Worm (Caenorhabditis elegans): ENCODE data around the gene klp-19.

klp-19 gene

ce11 chrIII:13307107-13307506 lies at the start of gene klp-19, which contains the start of gene slc-36.1:
Gene klp-19, minus strand, starts transcription at chrIII:13307259.
Gene slc-36.1, plus strand, starts transcription at chrIII:13307502.
- TF ChIP-seq F13C5.2 (tag; optimal IDR thresholded peaks at IDR 0.05) (peak; percentile 19), hmg-4 (GFP tag; optimal IDR thresholded peaks at IDR 0.05) (no peak)

DNA sequence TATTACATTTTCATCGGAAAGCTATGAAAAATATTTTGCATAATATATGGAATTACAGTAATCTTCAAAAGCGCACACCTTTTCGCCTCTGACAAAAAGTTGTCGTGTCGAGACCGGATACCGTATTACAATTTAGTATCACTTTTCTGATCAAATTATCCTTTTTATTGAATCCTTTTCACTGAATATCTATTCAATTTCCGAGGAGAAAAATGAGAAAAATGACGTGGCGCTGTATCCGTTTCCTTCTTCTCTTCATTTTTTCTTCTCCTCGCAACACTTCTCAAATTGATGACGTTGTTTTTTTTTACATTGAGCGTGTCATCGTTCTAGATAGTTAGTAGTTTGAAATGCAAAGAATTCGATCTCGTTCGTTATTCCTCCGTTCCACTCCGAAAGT lies 43.9 kb upstream of the klp-19 start:
- no peak for TF ChIP-seq B0310.2 (tag; optimal IDR thresholded peaks at IDR 0.05)
- no peak for TF ChIP-seq pes-1 (GFP tag; IDR thresholded peaks at IDR 0.05)
- TF ChIP-seq hmbx-1 (tag; optimal IDR thresholded peaks at IDR 0.05): no peak
- TF ChIP-seq hnd-1 (tag; optimal IDR thresholded peaks at IDR 0.05): no peak
- no peak for TF ChIP-seq ets-7 (tag; optimal IDR thresholded peaks at IDR 0.05)
- TF ChIP-seq scrt-1 (GFP tag; IDR thresholded peaks at IDR 0.05): no peak
- TF ChIP-seq tra-4 (tag; optimal IDR thresholded peaks at IDR 0.05): no peak
- no peak for TF ChIP-seq tbx-11 (GFP tag; IDR thresholded peaks at IDR 0.05)
- TF ChIP-seq hmg-4 (GFP tag; optimal IDR thresholded peaks at IDR 0.05): no peak
- no peak for TF ChIP-seq ama-1 (optimal IDR thresholded peaks at IDR 0.05)
- no peak for TF ChIP-seq tbx-37 (GFP tag; conservative IDR thresholded peaks at IDR 0.05)
- TF ChIP-seq ceh-36 (tag; optimal IDR thresholded peaks at IDR 0.05): no peak
- no peak for TF ChIP-seq ceh-13 (GFP tag; optimal IDR thresholded peaks at IDR 0.05)

DNA sequence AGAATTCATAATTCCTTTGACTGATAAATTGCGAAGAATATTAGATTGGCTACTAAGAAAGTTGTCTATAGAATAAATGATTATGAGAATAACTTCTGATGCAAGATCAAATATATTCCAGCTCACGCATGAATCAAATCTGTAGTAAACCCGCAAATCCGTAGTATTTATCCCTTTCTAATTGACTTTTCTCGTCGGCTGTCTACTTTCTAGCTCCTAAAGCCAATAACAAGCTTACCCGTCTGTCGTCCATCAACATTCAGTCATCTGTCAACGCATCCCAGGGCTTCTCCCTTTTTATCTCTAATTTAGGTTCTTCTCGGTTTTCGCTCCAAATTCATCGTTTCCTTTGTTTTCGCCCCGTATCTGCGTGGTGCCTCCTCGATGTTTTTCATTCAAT lies 41.8 kb upstream of the klp-19 start:
- TF ChIP-seq ceh-36 (tag; optimal IDR thresholded peaks at IDR 0.05): no peak
- no peak for TF ChIP-seq ceh-13 (GFP tag; optimal IDR thresholded peaks at IDR 0.05)
- no peak for TF ChIP-seq ets-7 (tag; optimal IDR thresholded peaks at IDR 0.05)
- TF ChIP-seq aly-1 (tag; optimal IDR thresholded peaks at IDR 0.05): no peak
- no peak for TF ChIP-seq hmbx-1 (tag; optimal IDR thresholded peaks at IDR 0.05)
- TF ChIP-seq pes-1 (GFP tag; IDR thresholded peaks at IDR 0.05): no peak
- TF ChIP-seq flt-1 (GFP tag; IDR thresholded peaks at IDR 0.05): no peak
- TF ChIP-seq tbx-11 (GFP tag; IDR thresholded peaks at IDR 0.05): no peak
- TF ChIP-seq sea-1 (GFP tag; conservative IDR thresholded peaks at IDR 0.05): no peak
- TF ChIP-seq B0310.2 (tag; optimal IDR thresholded peaks at IDR 0.05): no peak
- TF ChIP-seq tbx-37 (GFP tag; conservative IDR thresholded peaks at IDR 0.05): no peak
- no peak for TF ChIP-seq hnd-1 (tag; optimal IDR thresholded peaks at IDR 0.05)
- no peak for TF ChIP-seq tra-4 (tag; optimal IDR thresholded peaks at IDR 0.05)
- TF ChIP-seq ama-1 (optimal IDR thresholded peaks at IDR 0.05): no peak
- TF ChIP-seq hmg-4 (GFP tag; optimal IDR thresholded peaks at IDR 0.05): no peak
- TF ChIP-seq scrt-1 (GFP tag; IDR thresholded peaks at IDR 0.05): no peak
- no peak for TF ChIP-seq F13C5.2 (tag; optimal IDR thresholded peaks at IDR 0.05)

DNA sequence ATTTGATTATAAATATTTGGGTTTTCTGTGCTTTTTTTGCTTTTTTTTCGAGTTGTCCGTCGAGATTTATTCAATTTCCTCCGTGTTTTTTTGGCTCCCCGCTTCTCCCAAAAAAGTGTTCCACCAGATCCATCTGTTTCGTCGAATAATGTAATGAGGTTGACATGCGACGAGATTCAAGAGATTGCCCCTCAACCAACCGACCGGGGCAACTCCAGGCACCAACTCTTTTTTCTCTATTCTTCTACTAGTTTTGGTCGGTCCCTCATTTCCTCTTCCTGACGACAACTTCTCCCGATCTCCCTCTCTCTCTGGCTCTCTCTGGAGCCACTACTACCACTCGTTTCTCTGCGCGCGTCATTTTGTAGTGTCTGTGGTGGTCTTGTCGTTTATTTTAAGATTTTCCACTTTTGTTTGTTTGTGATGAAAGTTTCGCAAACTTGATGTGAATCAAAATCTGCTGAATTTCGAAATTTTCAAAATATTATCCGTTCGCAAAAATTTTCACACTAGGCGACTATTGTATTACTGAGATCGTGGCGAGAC lies 40.8 kb upstream of the klp-19 start:
- TF ChIP-seq hmg-4 (GFP tag; optimal IDR thresholded peaks at IDR 0.05) (no peak), ceh-36 (tag; optimal IDR thresholded peaks at IDR 0.05) (no peak), aly-1 (tag; optimal IDR thresholded peaks at IDR 0.05) (no peak), scrt-1 (GFP tag; IDR thresholded peaks at IDR 0.05) (no peak), tra-4 (tag; optimal IDR thresholded peaks at IDR 0.05) (no peak), sea-1 (GFP tag; conservative IDR thresholded peaks at IDR 0.05) (no peak)

DNA sequence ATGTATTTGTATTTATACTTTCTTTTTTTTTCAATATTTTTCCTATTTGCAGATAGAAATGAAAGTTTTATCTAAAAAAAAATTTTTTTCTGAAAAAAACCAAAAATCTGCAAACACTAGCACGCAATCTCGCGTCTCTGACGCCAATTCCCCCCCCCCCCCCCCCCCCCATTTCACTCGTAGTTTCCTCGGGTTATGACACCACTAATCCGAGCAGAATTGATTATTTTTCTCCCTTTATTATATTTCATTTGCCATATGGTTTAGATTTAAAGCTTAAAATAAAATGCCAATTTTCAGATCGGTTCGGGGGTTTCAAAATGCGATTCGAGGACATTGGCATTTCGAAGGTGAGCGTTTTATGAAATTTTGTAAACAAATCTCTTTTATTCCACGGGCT lies 39.7 kb upstream of the klp-19 start, which contains the start of gene mtm-6:
Gene mtm-6 (plus strand): TSS at position 301 of the 400 bp plus-strand sequence.
- TF ChIP-seq tra-4 (tag; optimal IDR thresholded peaks at IDR 0.05): no peak
- TF ChIP-seq ceh-36 (tag; optimal IDR thresholded peaks at IDR 0.05): no peak
- TF ChIP-seq aly-1 (tag; optimal IDR thresholded peaks at IDR 0.05): no peak
- TF ChIP-seq scrt-1 (GFP tag; IDR thresholded peaks at IDR 0.05): no peak
- no peak for TF ChIP-seq hmg-4 (GFP tag; optimal IDR thresholded peaks at IDR 0.05)
- TF ChIP-seq tbx-37 (GFP tag; conservative IDR thresholded peaks at IDR 0.05): no peak
- TF ChIP-seq ama-1 (optimal IDR thresholded peaks at IDR 0.05): no peak
- no peak for TF ChIP-seq ets-7 (tag; optimal IDR thresholded peaks at IDR 0.05)

DNA sequence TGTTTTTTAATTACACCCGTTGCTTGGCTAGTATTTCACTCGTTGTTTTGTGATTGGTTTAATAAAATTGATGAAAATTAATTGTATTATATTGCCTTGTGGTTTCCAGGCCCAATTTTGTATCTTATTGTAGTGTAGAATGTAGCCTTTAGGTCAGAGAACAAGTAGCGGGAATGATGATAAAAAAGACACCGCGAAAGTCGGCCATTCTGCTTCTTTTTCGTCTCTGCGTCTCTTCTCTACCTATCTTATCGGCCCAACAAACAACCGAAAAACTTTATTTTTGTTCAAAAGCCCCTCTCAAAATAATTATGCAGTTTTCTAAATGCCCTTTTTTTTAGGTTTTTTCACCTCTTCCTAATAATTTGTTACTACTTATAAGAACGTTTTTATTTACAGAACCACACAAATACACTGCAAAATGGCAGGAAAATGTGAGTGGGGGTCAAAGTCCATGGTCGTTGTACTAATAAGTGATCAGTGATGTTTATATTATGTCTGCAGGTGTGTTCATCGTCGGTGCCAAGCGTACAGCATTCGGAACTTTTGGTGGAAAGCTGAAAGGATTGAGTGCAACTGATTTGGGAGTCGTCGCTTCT lies 37.6 kb upstream of the klp-19 start, which contains the start of gene acaa-2:
Gene acaa-2 (plus strand): TSS at position 400 of the 599 bp plus-strand sequence.
- TF ChIP-seq ceh-13 (GFP tag; optimal IDR thresholded peaks at IDR 0.05): no peak

- TF ChIP-seq flt-1 (GFP tag; IDR thresholded peaks at IDR 0.05) (no peak), tra-4 (tag; optimal IDR thresholded peaks at IDR 0.05) (no peak), aly-1 (tag; optimal IDR thresholded peaks at IDR 0.05) (no peak), ets-7 (tag; optimal IDR thresholded peaks at IDR 0.05) (no peak), ceh-36 (tag; optimal IDR thresholded peaks at IDR 0.05) (no peak), hmg-4 (GFP tag; optimal IDR thresholded peaks at IDR 0.05) (no peak), scrt-1 (GFP tag; IDR thresholded peaks at IDR 0.05) (no peak), tbx-11 (GFP tag; IDR thresholded peaks at IDR 0.05) (no peak), tbx-37 (GFP tag; conservative IDR thresholded peaks at IDR 0.05) (no peak), F13C5.2 (tag; optimal IDR thresholded peaks at IDR 0.05) (no peak), sea-1 (GFP tag; conservative IDR thresholded peaks at IDR 0.05) (no peak), hmbx-1 (tag; optimal IDR thresholded peaks at IDR 0.05) (no peak), ama-1 (optimal IDR thresholded peaks at IDR 0.05) (no peak), B0310.2 (tag; optimal IDR thresholded peaks at IDR 0.05) (no peak), ceh-13 (GFP tag; optimal IDR thresholded peaks at IDR 0.05) (no peak), pes-1 (GFP tag; IDR thresholded peaks at IDR 0.05) (no peak), hnd-1 (tag; optimal IDR thresholded peaks at IDR 0.05) (no peak)
Measured at ce11 chrIII:13343562-13344139, 36.6 kb upstream of the klp-19 start.

- TF ChIP-seq aly-1 (tag; optimal IDR thresholded peaks at IDR 0.05): no peak
Measured at ce11 chrIII:13343117-13343516, 36.1 kb upstream of the klp-19 start, which contains the start of gene ife-1. Gene ife-1, plus strand, starts transcription at chrIII:13343417.

Measured in whole organism, early embryonic.